Worm (Caenorhabditis elegans): ENCODE data around the gene F09C12.2.

DNA sequence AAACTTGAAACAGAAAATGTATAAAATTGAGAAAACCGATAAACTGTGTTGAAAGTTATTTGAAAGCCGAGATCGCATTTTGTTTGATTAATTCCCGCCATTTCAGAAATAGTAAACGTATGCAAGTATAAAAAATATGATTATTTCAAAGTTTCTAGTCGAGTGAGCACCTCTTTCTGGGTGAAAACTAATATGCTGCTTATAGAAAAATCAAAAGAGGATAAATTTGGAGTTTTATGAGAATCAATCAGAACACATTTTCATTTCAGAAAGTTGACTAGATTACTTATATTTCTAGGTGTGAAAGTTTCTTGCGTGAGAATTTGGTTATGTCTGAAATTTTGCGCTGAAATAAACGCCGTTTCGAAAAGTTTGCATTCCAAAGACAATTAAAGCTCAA lies 47.7 kb downstream of the F09C12.2 start, which contains the start of gene srb-13:
- no peak for TF ChIP-seq ama-1 (optimal IDR thresholded peaks at IDR 0.05)
- no peak for TF ChIP-seq scrt-1 (GFP tag; IDR thresholded peaks at IDR 0.05)
- no peak for TF ChIP-seq hmbx-1 (tag; optimal IDR thresholded peaks at IDR 0.05)
- TF ChIP-seq tbx-37 (GFP tag; conservative IDR thresholded peaks at IDR 0.05), result no peak
- no peak for TF ChIP-seq flt-1 (GFP tag; IDR thresholded peaks at IDR 0.05)
- TF ChIP-seq pes-1 (GFP tag; IDR thresholded peaks at IDR 0.05), result no peak
- TF ChIP-seq ets-7 (tag; optimal IDR thresholded peaks at IDR 0.05), result no peak
- TF ChIP-seq aly-1 (tag; optimal IDR thresholded peaks at IDR 0.05), result no peak
